5 fruit fly cellular contexts compared by ENCODE assay signal in the genomic region with DNA sequence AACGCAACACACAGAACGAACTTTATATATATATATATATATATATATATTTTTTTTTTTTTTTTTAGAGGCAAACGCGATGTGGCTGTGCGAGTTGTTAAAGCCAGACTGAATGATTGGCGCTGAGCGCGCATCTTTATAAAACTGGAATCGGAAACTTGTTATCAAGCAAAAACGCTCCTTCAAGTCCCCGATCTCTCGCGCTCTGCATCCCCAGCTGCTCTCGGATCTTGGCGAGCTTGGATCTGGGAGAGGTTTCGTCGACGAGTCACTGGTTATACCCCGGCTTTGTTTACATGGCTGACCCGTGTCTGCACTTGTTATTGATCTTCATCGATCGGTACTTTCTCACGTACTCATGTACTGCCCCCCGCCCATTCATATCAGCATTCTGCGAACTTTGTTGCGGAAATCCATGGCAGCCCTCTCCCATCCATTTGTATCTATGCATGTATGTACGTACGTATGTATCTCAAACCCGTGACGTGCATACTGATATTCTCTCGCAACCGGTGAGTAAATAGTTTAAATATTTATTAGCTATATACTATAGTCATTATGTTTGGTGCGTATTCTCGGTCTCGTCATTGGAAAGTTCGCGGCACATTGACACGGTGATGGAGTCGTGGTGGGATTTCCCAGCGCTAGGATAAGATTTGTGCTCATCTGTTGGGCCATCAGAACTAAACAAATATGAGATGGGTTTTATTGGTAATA.
TF ChIP-seq lines count a peak whose summit lies in the region.

TSS of gene Spn28Dc (minus strand) at position 51 of the 717 bp plus-strand sequence.

- TF ChIP-seq CTCF in whole organism, embryonic (GFP tag; optimal IDR thresholded peaks at IDR 0.05; lab: Kevin White, UChicago) = no peak

TF ChIP-seq in whole organism, adult, 20 proteins besides CTCF, POLR2A, EP300 and RAD21 (continues in another document):
- TF ChIP-seq cic (GFP tag; optimal IDR thresholded peaks at IDR 0.05; lab: Kevin White, UChicago) = peak; percentile 89
- no peak for TF ChIP-seq CG14711 (tag; optimal IDR thresholded peaks at IDR 0.05; lab: Kevin White, UChicago)
- TF ChIP-seq toe (GFP tag; optimal IDR thresholded peaks at IDR 0.05; lab: Kevin White, UChicago) = no peak
- TF ChIP-seq CG11617 (GFP tag; optimal IDR thresholded peaks at IDR 0.05; lab: Kevin White, UChicago) = no peak
- TF ChIP-seq CG33017 (tag; optimal IDR thresholded peaks at IDR 0.05; lab: Kevin White, UChicago) = no peak
- no peak for TF ChIP-seq CG7101 (tag; optimal IDR thresholded peaks at IDR 0.05; lab: Kevin White, UChicago)
- no peak for TF ChIP-seq CG7045 (GFP tag; optimal IDR thresholded peaks at IDR 0.05; lab: Kevin White, UChicago)
- TF ChIP-seq tj (GFP tag; optimal IDR thresholded peaks at IDR 0.05; lab: Kevin White, UChicago) = peak; percentile 6
- TF ChIP-seq bab1 (GFP tag; optimal IDR thresholded peaks at IDR 0.05; lab: Kevin White, UChicago) = no peak
- TF ChIP-seq CG12768 (GFP tag; optimal IDR thresholded peaks at IDR 0.05; lab: Kevin White, UChicago) = peak; percentile 44
- TF ChIP-seq Mnt (GFP tag; optimal IDR thresholded peaks at IDR 0.05; lab: Kevin White, UChicago) = peak; percentile 8
- no peak for TF ChIP-seq CG1620 (GFP tag; optimal IDR thresholded peaks at IDR 0.05; lab: Kevin White, UChicago)
- TF ChIP-seq Clk (GFP tag; optimal IDR thresholded peaks at IDR 0.05; lab: Kevin White, UChicago) = no peak
- TF ChIP-seq CG5204 (GFP tag; optimal IDR thresholded peaks at IDR 0.05; lab: Kevin White, UChicago) = no peak
- TF ChIP-seq Crg-1 (GFP tag; optimal IDR thresholded peaks at IDR 0.05; lab: Kevin White, UChicago) = peak; percentile 48
- TF ChIP-seq cnc (optimal IDR thresholded peaks at IDR 0.05; lab: Kevin White, UChicago) = no peak
- no peak for TF ChIP-seq Hr96 (GFP tag; optimal IDR thresholded peaks at IDR 0.05; lab: Kevin White, UChicago)

TF ChIP-seq in whole organism, embryonic, 481 proteins besides CTCF, POLR2A, EP300 and RAD21 (continues in another document):
- TF ChIP-seq nerfin-2 (GFP tag; IDR thresholded peaks at IDR 0.05; lab: Robert Waterston, UW; ENCODE audit: partially characterized antibody) (no peak), nom (GFP tag; optimal IDR thresholded peaks at IDR 0.05; lab: Kevin White, UChicago) (peak; percentile 74), lab (GFP tag; optimal IDR thresholded peaks at IDR 0.05; lab: Kevin White, UChicago) (no peak), CG17361 (GFP tag; IDR thresholded peaks at IDR 0.05; lab: Robert Waterston, UW) (no peak), ato (GFP tag; IDR thresholded peaks at IDR 0.05; lab: Robert Waterston, UW; ENCODE audit: partially characterized antibody) (no peak), CG10543 (GFP tag; optimal IDR thresholded peaks at IDR 0.05; lab: Kevin White, UChicago) (peak; percentile 28), CG13287 (GFP tag; IDR thresholded peaks at IDR 0.05; lab: Robert Waterston, UW; ENCODE audit: partially characterized antibody) (no peak), CG34376 (GFP tag; optimal IDR thresholded peaks at IDR 0.05; lab: Kevin White, UChicago) (peak; percentile 63), Trl (optimal IDR thresholded peaks at IDR 0.05; lab: Kevin White, UChicago) (peak in 1 of 2 experiments; percentile 48), Trl (GFP tag; optimal IDR thresholded peaks at IDR 0.05; lab: Kevin White, UChicago) (no peak), Elba2 (GFP tag; optimal IDR thresholded peaks at IDR 0.05; lab: Kevin White, UChicago) (no peak), caup (GFP tag; optimal IDR thresholded peaks at IDR 0.05; lab: Kevin White, UChicago; ENCODE audit: severe bottlenecking) (no peak), org-1 (GFP tag; optimal IDR thresholded peaks at IDR 0.05; lab: Kevin White, UChicago) (no peak), bab2 (GFP tag; optimal IDR thresholded peaks at IDR 0.05; lab: Kevin White, UChicago) (no peak), CG16815 (GFP tag; optimal IDR thresholded peaks at IDR 0.05; lab: Kevin White, UChicago) (no peak), crc (GFP tag; optimal IDR thresholded peaks at IDR 0.05; lab: Kevin White, UChicago) (no peak)

TF ChIP-seq in whole organism, prepupa, 60 proteins besides CTCF, POLR2A, EP300 and RAD21 (continues in another document):
- no peak for TF ChIP-seq fd85E (GFP tag; optimal IDR thresholded peaks at IDR 0.05; lab: Kevin White, UChicago)
- no peak for TF ChIP-seq Hr39 (GFP tag; optimal IDR thresholded peaks at IDR 0.05; lab: Kevin White, UChicago)
- TF ChIP-seq net (GFP tag; optimal IDR thresholded peaks at IDR 0.05; lab: Kevin White, UChicago) = no peak
- TF ChIP-seq spab (GFP tag; optimal IDR thresholded peaks at IDR 0.05; lab: Kevin White, UChicago) = no peak
- no peak for TF ChIP-seq cyc (GFP tag; optimal IDR thresholded peaks at IDR 0.05; lab: Kevin White, UChicago)
- peak; percentile 98 for TF ChIP-seq svp (GFP tag; lab: Kevin White, UChicago)
- TF ChIP-seq CG10631 (GFP tag; optimal IDR thresholded peaks at IDR 0.05; lab: Kevin White, UChicago) = no peak
- TF ChIP-seq Hr38 (GFP tag; optimal IDR thresholded peaks at IDR 0.05; lab: Kevin White, UChicago) = no peak
- peak; percentile 47 for TF ChIP-seq CG1621 (tag; optimal IDR thresholded peaks at IDR 0.05; lab: Kevin White, UChicago)
- TF ChIP-seq ss (GFP tag; optimal IDR thresholded peaks at IDR 0.05; lab: Kevin White, UChicago) = peak; percentile 50 to 60
- no peak for TF ChIP-seq OdsH (GFP tag; optimal IDR thresholded peaks at IDR 0.05; lab: Kevin White, UChicago)
- no peak for TF ChIP-seq CG31627 (GFP tag; optimal IDR thresholded peaks at IDR 0.05; lab: Kevin White, UChicago)
- peak; percentile 7 for TF ChIP-seq CG6792 (GFP tag; optimal IDR thresholded peaks at IDR 0.05; lab: Kevin White, UChicago)
- no peak for TF ChIP-seq salr (GFP tag; optimal IDR thresholded peaks at IDR 0.05; lab: Kevin White, UChicago)
- no peak for TF ChIP-seq pdm3 (GFP tag; optimal IDR thresholded peaks at IDR 0.05; lab: Kevin White, UChicago)
- no peak for TF ChIP-seq Met (GFP tag; optimal IDR thresholded peaks at IDR 0.05; lab: Kevin White, UChicago)
- no peak for TF ChIP-seq Sox14 (GFP tag; optimal IDR thresholded peaks at IDR 0.05; lab: Kevin White, UChicago)
- TF ChIP-seq CG7368 (GFP tag; optimal IDR thresholded peaks at IDR 0.05; lab: Kevin White, UChicago) = no peak
- no peak for TF ChIP-seq esn (GFP tag; optimal IDR thresholded peaks at IDR 0.05; lab: Kevin White, UChicago)

TF ChIP-seq in whole organism, pupa, 21 proteins besides CTCF, POLR2A, EP300 and RAD21:
- peak; percentile 13 for TF ChIP-seq CG13204 (GFP tag; optimal IDR thresholded peaks at IDR 0.05; lab: Kevin White, UChicago)
- TF ChIP-seq fd96Ca (GFP tag; IDR thresholded peaks at IDR 0.05; lab: Robert Waterston, UW) = 0 out of 3 replicates have a peak, but pooled peaks have one; percentile 25
- TF ChIP-seq CG9948 (tag; optimal IDR thresholded peaks at IDR 0.05; lab: Kevin White, UChicago) = no peak
- TF ChIP-seq Pif1B (GFP tag; optimal IDR thresholded peaks at IDR 0.05; lab: Kevin White, UChicago) = peak; percentile 44
- peak; percentile 33 for TF ChIP-seq gl (tag; optimal IDR thresholded peaks at IDR 0.05; lab: Kevin White, UChicago)
- no peak for TF ChIP-seq CG14655 (GFP tag; optimal IDR thresholded peaks at IDR 0.05; lab: Kevin White, UChicago)
- TF ChIP-seq CG4496 (GFP tag; IDR thresholded peaks at IDR 0.05; lab: Robert Waterston, UW) = no peak
- no peak for TF ChIP-seq CG32121 (GFP tag; IDR thresholded peaks at IDR 0.05; lab: Robert Waterston, UW)
- no peak for TF ChIP-seq CG34367 (tag; optimal IDR thresholded peaks at IDR 0.05; lab: Kevin White, UChicago)
- TF ChIP-seq Ets98B (GFP tag; IDR thresholded peaks at IDR 0.05; lab: Robert Waterston, UW) = no peak
- no peak for TF ChIP-seq CG12605 (GFP tag; IDR thresholded peaks at IDR 0.05; lab: Robert Waterston, UW)
- TF ChIP-seq Snoo (tag; optimal IDR thresholded peaks at IDR 0.05; lab: Kevin White, UChicago) = peak; percentile 29
- no peak for TF ChIP-seq CG17806 (tag; optimal IDR thresholded peaks at IDR 0.05; lab: Kevin White, UChicago)
- peak; percentile 72 for TF ChIP-seq EcR (GFP tag; optimal IDR thresholded peaks at IDR 0.05; lab: Kevin White, UChicago)

TF ChIP-seq in whole organism, wandering third instar larva, 38 proteins besides CTCF, POLR2A, EP300 and RAD21:
- no peak for TF ChIP-seq ey (GFP tag; optimal IDR thresholded peaks at IDR 0.05; lab: Kevin White, UChicago)
- TF ChIP-seq dl (GFP tag; optimal IDR thresholded peaks at IDR 0.05; lab: Kevin White, UChicago; ENCODE audit: insufficient read depth in 1 of 2, partially characterized antibody in 2 of 2) = peak; percentile 15 to 61
- no peak for TF ChIP-seq dmrt93B (GFP tag; optimal IDR thresholded peaks at IDR 0.05; lab: Kevin White, UChicago)
- TF ChIP-seq Dif (GFP tag; optimal IDR thresholded peaks at IDR 0.05; lab: Kevin White, UChicago; ENCODE audit: partially characterized antibody) = peak; percentile 39
- peak; percentile 8 for TF ChIP-seq br (GFP tag; optimal IDR thresholded peaks at IDR 0.05; lab: Kevin White, UChicago)
- TF ChIP-seq Mio (GFP tag; optimal IDR thresholded peaks at IDR 0.05; lab: Kevin White, UChicago) = no peak
- TF ChIP-seq woc (GFP tag; optimal IDR thresholded peaks at IDR 0.05; lab: Kevin White, UChicago) = no peak
- no peak for TF ChIP-seq Rel (GFP tag; optimal IDR thresholded peaks at IDR 0.05; lab: Kevin White, UChicago)
- TF ChIP-seq Rel (tag; optimal IDR thresholded peaks at IDR 0.05; lab: Kevin White, UChicago) = peak; percentile 75
- TF ChIP-seq sage (GFP tag; optimal IDR thresholded peaks at IDR 0.05; lab: Kevin White, UChicago) = no peak
- TF ChIP-seq h (GFP tag; optimal IDR thresholded peaks at IDR 0.05; lab: Kevin White, UChicago) = peak; percentile 7
